Worm (Caenorhabditis elegans) whole organism, L4 larva: Measurements from ENCODE around the gene Y54E2A.7.
A peak's percentile ranks its signal among the peaks of the same experiment; 100 is the strongest.

Source experiments
- D1046.2 ChIP-seq: fragments of 200-800 bp; sonication (Bioruptor generic); IDR thresholded peaks from 2 replicates; pipeline ENCODE4 v1.3.6; 2022; ENCODE audit warnings: missing genetic modification characterization, missing compliant biosample characterization
- F37D6.2 ChIP-seq: sonication (generic microtip); optimal IDR thresholded peaks from 2 replicates; lab custom pipeline; 2016; ENCODE audit warnings: mild to moderate bottlenecking, missing genetic modification characterization, missing compliant biosample characterization
- Y48G9A.11 ChIP-seq: fragments of 200-800 bp; sonication (Bioruptor generic); IDR thresholded peaks from 2 replicates; pipeline ENCODE4 v1.3.6; 2022; ENCODE audit warnings: missing genetic modification reagents, missing genetic modification characterization, missing compliant biosample characterization
- aha-1 ChIP-seq: fragments of 150-350 bp; peaks from one replicate; lab custom pipeline; 2014; ENCODE audit warnings: missing biosample characterization, missing genetic modification characterization
- aly-2 ChIP-seq: sonication (generic microtip); optimal IDR thresholded peaks from 2 replicates; lab custom pipeline; 2018; ENCODE audit warnings: missing biosample characterization, missing genetic modification characterization
- ama-1 ChIP-seq: fragments of 150-350 bp; optimal IDR thresholded peaks from 2 replicates; lab custom pipeline; 2014; ENCODE audit warnings: inconsistent platforms, mixed read lengths
- ceh-20 ChIP-seq: fragments of 200-800 bp; sonication (Bioruptor generic); IDR thresholded peaks from 2 replicates; pipeline ENCODE4 v1.3.6; 2022; ENCODE audit warnings: missing genetic modification reagents, missing genetic modification characterization, missing compliant biosample characterization
- ceh-62 ChIP-seq: sonication (generic microtip); optimal IDR thresholded peaks from 2 replicates; lab custom pipeline; 2017; ENCODE audit warnings: missing biosample characterization, missing genetic modification characterization
- ceh-82 ChIP-seq: sonication (generic microtip); optimal IDR thresholded peaks from 2 replicates; lab custom pipeline; 2017; ENCODE audit warnings: missing biosample characterization, missing genetic modification characterization
- cey-2 ChIP-seq: sonication (generic microtip); optimal IDR thresholded peaks from 3 replicates; lab custom pipeline; 2017; ENCODE audit warnings: missing genetic modification characterization, mild to moderate bottlenecking, missing compliant biosample characterization, antibody characterized with exemption, borderline replicate concordance; ENCODE audit not compliant: insufficient read depth
- daf-16 ChIP-seq, 3 experiments: sonication (generic microtip); optimal IDR thresholded peaks; 2 replicates each; lab custom pipeline; 2016 to 2017; ENCODE audit warnings: missing genetic modification characterization in 3 of 3, missing genetic modification reagents in 3 of 3, mild to moderate bottlenecking in 2 of 3, missing compliant biosample characterization in 2 of 3, missing biosample characterization in 1 of 3, moderate library complexity in 1 of 3
- daf-19 ChIP-seq: fragments of 200-800 bp; sonication (Bioruptor generic); conservative IDR thresholded peaks from 2 replicates; pipeline ENCODE4 v1.3.6; 2022; ENCODE audit warnings: missing genetic modification characterization, missing compliant biosample characterization
- dmd-6 ChIP-seq: fragments of 200-800 bp; sonication (Bioruptor generic); IDR thresholded peaks from 2 replicates; pipeline ENCODE4 v1.3.6; 2022; ENCODE audit warnings: missing genetic modification reagents, missing genetic modification characterization, missing compliant biosample characterization
- dpl-1 ChIP-seq: fragments of 150-350 bp; optimal IDR thresholded peaks from 2 replicates; lab custom pipeline; 2014; ENCODE audit warnings: missing biosample characterization, missing genetic modification reagents, missing genetic modification characterization
- dve-1 ChIP-seq: sonication (generic microtip); optimal IDR thresholded peaks from 2 replicates; lab custom pipeline; 2017; ENCODE audit warnings: antibody characterized with exemption, mild to moderate bottlenecking, missing genetic modification characterization, missing compliant biosample characterization; ENCODE audit not compliant: insufficient read depth
- egl-43 ChIP-seq: fragments of 200-800 bp; sonication (Bioruptor generic); IDR thresholded peaks from 2 replicates; pipeline ENCODE4 v1.3.6; 2022; ENCODE audit warnings: missing genetic modification reagents, missing genetic modification characterization, missing compliant biosample characterization
- fkh-10 ChIP-seq: fragments of 150-350 bp; optimal IDR thresholded peaks from 2 replicates; lab custom pipeline; 2014; ENCODE audit warnings: missing biosample characterization, missing genetic modification reagents, missing genetic modification characterization
- hif-1 ChIP-seq, 2 experiments: sonication (generic microtip); optimal IDR thresholded peaks; 2 replicates each; lab custom pipeline; 2016 to 2017; ENCODE audit warnings: missing compliant biosample characterization in 2 of 2, missing genetic modification characterization in 2 of 2, missing genetic modification reagents in 2 of 2, missing genotype in 2 of 2, mild to moderate bottlenecking in 1 of 2
- hlh-11 ChIP-seq: fragments of 200-800 bp; sonication (Bioruptor generic); optimal IDR thresholded peaks from 2 replicates; lab custom pipeline; 2018; ENCODE audit warnings: mild to moderate bottlenecking, missing genetic modification characterization, missing compliant biosample characterization
- hmg-1.1 ChIP-seq: fragments of 200-800 bp; sonication (Bioruptor generic); IDR thresholded peaks from 2 replicates; pipeline ENCODE4 v1.3.6; 2022; ENCODE audit warnings: missing genetic modification reagents, missing genetic modification characterization, missing compliant biosample characterization
- jun-1 ChIP-seq: fragments of 150-350 bp; optimal IDR thresholded peaks from 2 replicates; lab custom pipeline; 2014; ENCODE audit warnings: missing biosample characterization, missing genetic modification reagents, missing genetic modification characterization
- lin-13 ChIP-seq: fragments of 150-350 bp; optimal IDR thresholded peaks from 2 replicates; lab custom pipeline; 2014; ENCODE audit warnings: missing biosample characterization, missing genetic modification reagents, missing genetic modification characterization
- lin-15B ChIP-seq: fragments of 150-350 bp; sonication (generic microtip); optimal IDR thresholded peaks from 3 replicates; lab custom pipeline; 2014; ENCODE audit warnings: missing biosample characterization, missing genetic modification characterization
- mdl-1 ChIP-seq, 2 experiments: fragments of 150-350 bp in 1 of 2; sonication (generic microtip) in 1 of 2; optimal IDR thresholded peaks; 2 replicates each; lab custom pipeline; 2014 to 2017; ENCODE audit warnings: missing biosample characterization in 2 of 2, missing genetic modification characterization in 2 of 2
- mdt-29 ChIP-seq: fragments of 200-800 bp; sonication (Bioruptor generic); IDR thresholded peaks from 2 replicates; pipeline ENCODE4 v1.3.6; 2022; ENCODE audit warnings: missing genetic modification reagents, missing genetic modification characterization, missing compliant biosample characterization
- mep-1 ChIP-seq: fragments of 150-350 bp; sonication (generic microtip); optimal IDR thresholded peaks from 3 replicates; lab custom pipeline; 2014; ENCODE audit warnings: missing biosample characterization, missing genetic modification characterization
- mes-2 ChIP-seq: sonication (generic microtip); optimal IDR thresholded peaks from 2 replicates; lab custom pipeline; 2016; ENCODE audit warnings: missing genotype, mild to moderate bottlenecking, missing genetic modification characterization, missing compliant biosample characterization; ENCODE audit not compliant: poor library complexity, severe bottlenecking
- mxl-2 ChIP-seq: fragments of 200-800 bp; sonication (Bioruptor generic); conservative IDR thresholded peaks from 2 replicates; pipeline ENCODE4 v1.3.6; 2022; ENCODE audit warnings: missing genetic modification reagents, missing genetic modification characterization, missing compliant biosample characterization
- nhr-102 ChIP-seq: sonication (generic microtip); optimal IDR thresholded peaks from 2 replicates; lab custom pipeline; 2016; ENCODE audit warnings: mild to moderate bottlenecking, missing genetic modification characterization, moderate library complexity, missing compliant biosample characterization
- nhr-28 ChIP-seq: fragments of 150-350 bp; optimal IDR thresholded peaks from 2 replicates; lab custom pipeline; 2014; ENCODE audit warnings: missing biosample characterization, missing genetic modification characterization
- nhr-41 ChIP-seq: fragments of 200-800 bp; sonication (Bioruptor generic); IDR thresholded peaks from 2 replicates; pipeline ENCODE4 v1.3.6; 2022; ENCODE audit warnings: missing genetic modification reagents, missing genetic modification characterization, missing compliant biosample characterization
- nhr-77 ChIP-seq: fragments of 150-350 bp; optimal IDR thresholded peaks from 2 replicates; lab custom pipeline; 2014; ENCODE audit warnings: missing biosample characterization, missing genetic modification characterization
- pha-4 ChIP-seq, 2 experiments: fragments of 150-350 bp in 1 of 2; fragments of 200-800 bp in 1 of 2; sonication (Bioruptor generic) in 1 of 2; IDR thresholded peaks in 1 of 2; optimal IDR thresholded peaks in 1 of 2; 2 replicates each; pipeline versions ENCODE4 v1.3.6 to Lab custom; 2014 to 2022; ENCODE audit warnings: missing genetic modification characterization in 2 of 2, missing genetic modification reagents in 2 of 2, missing biosample characterization in 1 of 2, missing compliant biosample characterization in 1 of 2
- php-3 ChIP-seq: fragments of 200-800 bp; sonication (Bioruptor generic); IDR thresholded peaks from 2 replicates; pipeline ENCODE4 v1.3.6; 2022; ENCODE audit warnings: missing genetic modification reagents, missing genetic modification characterization, missing compliant biosample characterization
- pqm-1 ChIP-seq: sonication (generic microtip); optimal IDR thresholded peaks from 2 replicates; lab custom pipeline; 2017; ENCODE audit warnings: missing biosample characterization, missing genetic modification characterization
- saeg-2 ChIP-seq: fragments of 200-800 bp; sonication (Bioruptor generic); IDR thresholded peaks from 2 replicates; pipeline ENCODE4 v1.3.6; 2022; ENCODE audit warnings: missing genetic modification reagents, missing genetic modification characterization, missing compliant biosample characterization
- tag-97 ChIP-seq: fragments of 200-800 bp; sonication (Bioruptor generic); IDR thresholded peaks from 2 replicates; pipeline ENCODE4 v1.3.6; 2022; ENCODE audit warnings: missing genetic modification characterization, missing compliant biosample characterization
- tra-1 ChIP-seq: fragments of 200-800 bp; sonication (Bioruptor generic); IDR thresholded peaks from 2 replicates; pipeline ENCODE4 v1.3.6; 2022; ENCODE audit warnings: missing genetic modification reagents, missing genetic modification characterization, missing compliant biosample characterization
- unc-39 ChIP-seq: sonication (generic microtip); optimal IDR thresholded peaks from 2 replicates; lab custom pipeline; 2017; ENCODE audit warnings: missing biosample characterization, missing genetic modification characterization
- zag-1 ChIP-seq: fragments of 150-350 bp; optimal IDR thresholded peaks from 2 replicates; lab custom pipeline; 2014; ENCODE audit warnings: missing biosample characterization, missing genetic modification characterization
- zfp-3 ChIP-seq: fragments of 200-800 bp; sonication (Bioruptor generic); conservative IDR thresholded peaks from 2 replicates; pipeline ENCODE4 v1.3.6; 2022; ENCODE audit warnings: missing genetic modification reagents, missing genetic modification characterization, missing compliant biosample characterization
- zip-2 ChIP-seq: fragments of 150-350 bp; optimal IDR thresholded peaks from 2 replicates; lab custom pipeline; 2014; ENCODE audit warnings: missing biosample characterization, missing genetic modification characterization
- ztf-11 ChIP-seq: fragments of 150-350 bp; optimal IDR thresholded peaks from 2 replicates; lab custom pipeline; 2014; ENCODE audit warnings: missing biosample characterization, missing genetic modification characterization

Y54E2A.7 gene

DNA sequence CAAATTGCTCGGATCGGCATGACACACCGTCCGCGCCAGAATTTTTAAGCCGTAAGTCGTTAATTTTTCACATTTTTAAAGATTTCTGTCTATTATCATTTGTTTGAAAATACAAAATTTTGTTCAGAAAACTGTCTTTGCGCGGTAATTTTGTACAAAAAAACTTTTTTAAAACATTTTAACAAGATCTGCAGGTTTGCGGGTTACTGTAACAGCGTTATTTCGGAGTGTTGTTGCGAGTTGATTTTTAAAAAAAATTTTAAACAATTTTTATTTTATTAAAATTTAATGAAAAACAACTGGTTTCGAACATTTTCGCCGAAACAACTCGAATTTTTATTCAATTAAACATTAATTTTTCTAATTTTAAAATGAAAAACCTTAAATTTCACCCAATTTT lies 40.3 kb upstream of the Y54E2A.7 start:
- no peak for TF ChIP-seq zfp-3 (GFP tag; lab: Robert Waterston, UW)
- peak; percentile 91 for TF ChIP-seq Y48G9A.11 (GFP tag; lab: Robert Waterston, UW)
- TF ChIP-seq aha-1 (tag; lab: Kevin White, UChicago), result peak; percentile 9
- no peak for TF ChIP-seq cey-2 (tag; lab: Kevin White, UChicago)

DNA sequence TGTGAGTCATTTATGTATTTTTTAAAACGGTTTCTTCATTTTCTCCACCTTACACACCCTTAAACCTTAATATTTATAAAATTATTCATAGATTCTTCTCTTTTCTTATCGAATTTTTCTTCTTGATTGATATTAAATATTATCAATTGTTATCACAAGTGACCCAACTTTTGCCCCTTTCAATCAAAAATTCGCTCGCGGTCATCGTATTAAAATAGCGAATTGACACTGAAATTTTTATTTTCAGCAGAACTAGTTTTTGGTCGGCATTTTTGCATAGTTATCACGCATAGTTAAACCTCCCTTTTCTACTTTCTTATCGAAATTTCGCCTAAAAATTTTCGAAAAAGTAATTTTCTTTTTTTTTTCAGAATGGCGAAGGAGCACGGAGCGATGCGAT lies 39.9 kb upstream of the Y54E2A.7 start:
- TF ChIP-seq php-3 (GFP tag; lab: Robert Waterston, UW) (peak; percentile 84), D1046.2 (GFP tag; lab: Robert Waterston, UW) (no peak), hlh-11 (tag; lab: Kevin White, UChicago) (peak; percentile 73), pqm-1 (tag; lab: Kevin White, UChicago) (peak; percentile 76), hmg-1.1 (GFP tag; lab: Robert Waterston, UW) (no peak), unc-39 (tag; lab: Kevin White, UChicago) (no peak), dve-1 (peak; percentile 71), nhr-77 (tag; lab: Kevin White, UChicago) (peak; percentile 97), aly-2 (tag; lab: Kevin White, UChicago) (no peak), dmd-6 (GFP tag; lab: Robert Waterston, UW) (peak; percentile 91), nhr-28 (tag; lab: Kevin White, UChicago) (peak; percentile 89), dpl-1 (GFP tag; lab: Kevin White, UChicago) (no peak), mxl-2 (no peak), ceh-62 (tag; lab: Kevin White, UChicago) (no peak), nhr-41 (GFP tag; lab: Robert Waterston, UW) (peak; percentile 86; the same call in 1 of the 2 replicates), fkh-10 (GFP tag; lab: Kevin White, UChicago) (no peak), daf-19 (GFP tag; lab: Robert Waterston, UW) (no peak), ceh-82 (no peak), saeg-2 (GFP tag; lab: Robert Waterston, UW) (no peak), lin-15B (tag; lab: Kevin White, UChicago) (no peak), tag-97 (GFP tag; lab: Robert Waterston, UW) (no peak), daf-16 (GFP tag; optimal IDR thresholded peaks at IDR 0.05; lab: Kevin White, UChicago) (no peak), daf-16 (tag; optimal IDR thresholded peaks at IDR 0.05; lab: Kevin White, UChicago) (peak; percentile 70), lin-13 (GFP tag; lab: Kevin White, UChicago) (no peak), nhr-102 (tag; lab: Kevin White, UChicago) (peak; percentile 11)

DNA sequence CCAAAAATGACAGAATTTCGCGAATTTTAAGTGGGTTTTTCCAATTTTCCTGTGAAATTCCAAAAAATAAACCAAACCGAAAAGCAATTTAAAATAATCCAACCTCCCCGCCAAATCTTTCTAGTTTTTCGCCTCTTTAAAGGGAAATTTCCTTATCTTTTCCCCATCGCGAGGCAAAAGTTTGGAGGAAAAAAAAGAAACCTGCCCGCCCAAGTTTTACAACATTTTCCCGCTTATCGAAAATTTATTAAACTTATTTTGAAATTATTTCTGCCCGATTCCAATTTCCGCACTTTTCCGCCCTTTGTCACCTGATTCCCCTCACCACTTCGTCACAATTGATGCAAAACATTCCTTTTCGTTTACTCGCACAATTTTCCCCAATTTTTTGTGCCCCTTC lies 39.4 kb upstream of the Y54E2A.7 start, which contains the start of gene osta-3:
TSS of gene osta-3 (plus strand) at position 301 of the 400 bp plus-strand sequence.
- TF ChIP-seq zip-2 (tag; lab: Kevin White, UChicago), result no peak
- no peak for TF ChIP-seq pha-4 (GFP tag; IDR thresholded peaks at IDR 0.05; lab: Robert Waterston, UW)
- TF ChIP-seq pha-4 (tag; optimal IDR thresholded peaks at IDR 0.05; lab: Kevin White, UChicago), result peak; percentile 14

DNA sequence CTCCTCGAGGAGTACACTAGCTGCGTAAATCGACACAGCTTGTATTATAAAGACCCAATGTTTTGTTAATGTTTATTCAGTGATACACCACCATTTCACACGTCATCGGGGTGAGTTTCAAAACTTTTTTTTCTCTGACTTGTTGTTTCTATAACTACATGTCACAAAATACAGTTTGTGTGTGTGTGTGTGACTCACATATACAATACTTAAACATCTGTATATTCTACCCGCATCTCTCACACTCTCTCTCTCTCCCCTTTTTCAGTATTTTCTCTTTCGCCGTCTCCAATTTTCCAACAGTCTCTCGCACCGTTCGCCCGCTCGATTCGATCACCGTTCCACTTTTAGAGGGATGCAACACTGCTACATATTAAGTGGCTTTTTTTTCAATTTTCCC lies 38.7 kb upstream of the Y54E2A.7 start:
- TF ChIP-seq jun-1 (peak; percentile 36), ama-1 (lab: Kevin White, UChicago) (no peak), daf-16 (GFP tag; optimal IDR thresholded peaks at IDR 0.05; lab: Kevin White, UChicago) (no peak), daf-16 (tag; optimal IDR thresholded peaks at IDR 0.05; lab: Kevin White, UChicago) (peak; percentile 77), mes-2 (peak; percentile 16), pha-4 (GFP tag; IDR thresholded peaks at IDR 0.05; lab: Robert Waterston, UW) (peak; percentile 66; the same call in 1 of the 2 replicates), pha-4 (tag; optimal IDR thresholded peaks at IDR 0.05; lab: Kevin White, UChicago) (peak; percentile 24), nhr-102 (tag; lab: Kevin White, UChicago) (peak; percentile 10), ceh-62 (tag; lab: Kevin White, UChicago) (no peak), dpl-1 (GFP tag; lab: Kevin White, UChicago) (peak; percentile 4), egl-43 (GFP tag; lab: Robert Waterston, UW) (no peak), ztf-11 (tag; lab: Kevin White, UChicago) (no peak), mdt-29 (GFP tag; lab: Robert Waterston, UW) (no peak), tag-97 (GFP tag; lab: Robert Waterston, UW) (no peak), ceh-20 (no peak), zag-1 (tag; lab: Kevin White, UChicago) (no peak), tra-1 (GFP tag; lab: Robert Waterston, UW) (no peak), aha-1 (tag; lab: Kevin White, UChicago) (no peak), nhr-28 (tag; lab: Kevin White, UChicago) (peak; percentile 98), F37D6.2 (tag; lab: Kevin White, UChicago) (no peak), mdl-1 (tag; optimal IDR thresholded peaks at IDR 0.05; lab: Kevin White, UChicago) (peak in 1 of 2 experiments; percentile 27), mep-1 (tag; lab: Kevin White, UChicago) (peak; percentile 37), cey-2 (tag; lab: Kevin White, UChicago) (no peak), aly-2 (tag; lab: Kevin White, UChicago) (no peak), hif-1 (tag; optimal IDR thresholded peaks at IDR 0.05; lab: Kevin White, UChicago) (no peak)
